Fruit fly (Drosophila melanogaster) whole organism, adult: ENCODE data around the gene CG6356.

Experiments
- CG11617 ChIP-seq: fragments of 200-800 bp; sonication (Bioruptor generic); optimal IDR thresholded peaks from 2 replicates; lab custom pipeline; 2017; ENCODE audit warnings: mild to moderate bottlenecking, missing biosample characterization, missing genetic modification reagents, missing genetic modification characterization
- CG12768 ChIP-seq: fragments of 200-800 bp; sonication (Bioruptor generic); optimal IDR thresholded peaks from 2 replicates; lab custom pipeline; 2017; ENCODE audit warnings: missing biosample characterization, missing genetic modification characterization, mild to moderate bottlenecking, moderate library complexity, missing genetic modification reagents
- CG14711 ChIP-seq: fragments of 200-800 bp; sonication (Bioruptor generic); optimal IDR thresholded peaks from 2 replicates; lab custom pipeline; 2018; ENCODE audit warnings: missing biosample characterization, mild to moderate bottlenecking, missing genetic modification characterization, moderate library complexity
- CG1620 ChIP-seq: fragments of 200-800 bp; sonication (Bioruptor generic); optimal IDR thresholded peaks from 2 replicates; lab custom pipeline; 2016; ENCODE audit warnings: missing biosample characterization, missing genetic modification characterization
- CG33017 ChIP-seq: fragments of 200-800 bp; sonication (Bioruptor generic); optimal IDR thresholded peaks from 2 replicates; lab custom pipeline; 2018; ENCODE audit warnings: missing biosample characterization, mild to moderate bottlenecking, missing genetic modification characterization, moderate library complexity
- CG5204 ChIP-seq: fragments of 200-800 bp; sonication (Bioruptor generic); optimal IDR thresholded peaks from 2 replicates; lab custom pipeline; 2016; ENCODE audit warnings: missing biosample characterization, missing genetic modification characterization
- CG7045 ChIP-seq: fragments of 200-800 bp; sonication (Bioruptor generic); optimal IDR thresholded peaks from 2 replicates; lab custom pipeline; 2017; ENCODE audit warnings: missing biosample characterization, mild to moderate bottlenecking, missing genetic modification characterization
- CG7101 ChIP-seq: fragments of 200-800 bp; sonication (Bioruptor generic); optimal IDR thresholded peaks from 2 replicates; lab custom pipeline; 2018; ENCODE audit warnings: missing biosample characterization, mild to moderate bottlenecking, missing genetic modification characterization, moderate library complexity
- Clk ChIP-seq: fragments of 200-800 bp; sonication (Bioruptor generic); optimal IDR thresholded peaks from 2 replicates; lab custom pipeline; 2017; ENCODE audit warnings: missing biosample characterization, missing genetic modification characterization
- Crg-1 ChIP-seq: fragments of 200-800 bp; sonication (Bioruptor generic); optimal IDR thresholded peaks from 2 replicates; lab custom pipeline; 2016; ENCODE audit warnings: missing biosample characterization, missing genetic modification characterization
- Hr96 ChIP-seq: fragments of 200-800 bp; sonication (Bioruptor generic); optimal IDR thresholded peaks from 2 replicates; lab custom pipeline; 2016; ENCODE audit warnings: missing biosample characterization, missing genetic modification characterization
- Mnt ChIP-seq: fragments of 200-800 bp; sonication (Bioruptor generic); optimal IDR thresholded peaks from 2 replicates; lab custom pipeline; 2016; ENCODE audit warnings: missing biosample characterization, mild to moderate bottlenecking, missing genetic modification characterization
- bab1 ChIP-seq: fragments of 200-800 bp; sonication (Bioruptor generic); optimal IDR thresholded peaks from 3 replicates; lab custom pipeline; 2019; ENCODE audit warnings: missing biosample characterization, mild to moderate bottlenecking, missing genetic modification characterization, moderate library complexity
- cic ChIP-seq: fragments of 200-800 bp; sonication (Bioruptor generic); optimal IDR thresholded peaks from 2 replicates; lab custom pipeline; 2017; ENCODE audit warnings: missing biosample characterization, mild to moderate bottlenecking, missing genetic modification characterization, moderate library complexity
- cnc ChIP-seq, 2 experiments: fragments of >200 bp; optimal IDR thresholded peaks; 2 replicates each; lab custom pipeline; 2017
- kay ChIP-seq: fragments of 200-800 bp; sonication (Bioruptor generic); peaks from one replicate; lab custom pipeline; 2016; ENCODE audit warnings: missing biosample characterization, missing genetic modification characterization, borderline replicate concordance
- ovo ChIP-seq: fragments of 200-800 bp; sonication (Bioruptor generic); optimal IDR thresholded peaks from 2 replicates; lab custom pipeline; 2016; ENCODE audit warnings: missing biosample characterization, missing genetic modification characterization
- pad ChIP-seq: fragments of 200-800 bp; sonication (Bioruptor generic); optimal IDR thresholded peaks from 3 replicates; lab custom pipeline; 2017; ENCODE audit warnings: missing biosample characterization, missing genetic modification characterization, mild to moderate bottlenecking, moderate library complexity, missing genetic modification reagents
- tj ChIP-seq: fragments of 200-800 bp; sonication (Bioruptor generic); optimal IDR thresholded peaks from 3 replicates; lab custom pipeline; 2017; ENCODE audit warnings: missing biosample characterization, mild to moderate bottlenecking, missing genetic modification characterization, moderate library complexity
- toe ChIP-seq: fragments of 200-800 bp; sonication (Bioruptor generic); optimal IDR thresholded peaks from 2 replicates; lab custom pipeline; 2016; ENCODE audit warnings: missing biosample characterization, missing genetic modification characterization

CG6356 gene

DNA sequence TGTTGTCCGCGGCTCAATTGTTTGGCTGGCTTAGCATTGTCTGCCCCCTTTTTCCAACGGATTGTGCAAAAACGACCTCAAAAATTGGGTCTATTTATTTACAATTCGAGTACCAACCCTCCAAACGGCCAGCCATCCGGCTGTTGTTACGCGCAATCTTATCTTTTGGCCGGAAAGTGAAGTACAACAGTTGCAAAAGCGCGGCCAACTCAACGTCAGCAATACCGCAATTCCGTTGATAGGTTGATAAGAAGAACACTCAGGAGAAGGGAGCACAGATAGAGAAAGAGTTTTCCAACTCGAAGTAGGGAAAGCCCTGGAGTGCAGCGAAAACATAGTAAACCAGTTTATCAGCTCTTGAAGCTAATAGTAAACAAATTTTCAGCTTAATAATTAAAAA lies 13.2 kb downstream of the CG6356 start:
- TF ChIP-seq ovo (GFP tag; lab: Kevin White, UChicago), result no peak
- TF ChIP-seq kay, result peak; percentile 89
- TF ChIP-seq cic (GFP tag; lab: Kevin White, UChicago), result peak; percentile 64
- TF ChIP-seq CG7045 (GFP tag; lab: Kevin White, UChicago), result no peak
- no peak for TF ChIP-seq CG5204 (GFP tag; lab: Kevin White, UChicago)
- no peak for TF ChIP-seq tj (GFP tag; lab: Kevin White, UChicago)
- no peak for TF ChIP-seq CG14711 (tag; lab: Kevin White, UChicago)

DNA sequence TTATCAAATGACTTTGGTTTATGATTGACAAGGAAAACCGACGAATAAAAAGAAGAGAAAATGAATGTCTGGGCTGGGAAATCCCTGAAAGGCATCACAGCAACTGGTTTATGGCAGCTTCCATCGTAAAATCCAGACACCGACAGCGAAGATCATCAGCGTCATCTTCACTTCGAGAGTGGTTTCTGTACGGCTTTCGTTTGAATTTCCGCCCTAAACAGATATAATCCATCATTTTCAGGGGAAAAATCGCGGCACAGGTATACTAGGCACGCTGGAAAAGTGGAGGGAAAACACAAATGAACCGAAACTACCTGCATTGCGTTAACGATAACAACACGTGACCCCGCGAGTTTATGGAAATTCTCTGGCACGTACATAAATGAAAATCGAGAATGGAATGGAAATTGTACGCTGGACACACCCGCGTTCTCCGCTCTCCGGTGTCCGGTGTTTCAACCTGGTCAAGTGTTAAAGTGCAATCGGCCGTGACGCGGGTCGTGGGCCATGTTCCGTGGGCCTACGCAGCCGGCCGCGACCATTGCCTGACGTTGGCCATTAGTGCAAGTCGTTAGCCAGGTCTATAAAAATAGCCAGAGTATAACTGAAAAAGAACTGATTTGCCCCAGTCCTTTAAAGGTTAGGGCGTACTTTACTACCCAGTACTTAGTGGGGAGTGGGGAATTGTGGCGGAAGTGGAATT lies 13.8 kb downstream of the CG6356 start:
- TF ChIP-seq CG33017 (tag; lab: Kevin White, UChicago) (no peak), CG11617 (no peak), toe (GFP tag; lab: Kevin White, UChicago) (no peak), Mnt (no peak), cic (GFP tag; lab: Kevin White, UChicago) (no peak)

- no peak for TF ChIP-seq Clk (GFP tag; lab: Kevin White, UChicago)
- no peak for TF ChIP-seq cnc (optimal IDR thresholded peaks at IDR 0.05; lab: Kevin White, UChicago)
- peak; percentile 21 for TF ChIP-seq CG7101 (tag; lab: Kevin White, UChicago)
- peak; percentile 23 for TF ChIP-seq CG1620 (GFP tag; lab: Kevin White, UChicago)
- peak; percentile 42 for TF ChIP-seq tj (GFP tag; lab: Kevin White, UChicago)
- peak; percentile 21 for TF ChIP-seq CG11617
- no peak for TF ChIP-seq Hr96 (GFP tag; lab: Kevin White, UChicago)
- TF ChIP-seq CG12768 (GFP tag; lab: Kevin White, UChicago), result peak; percentile 45
- TF ChIP-seq kay, result peak; percentile 81
- TF ChIP-seq CG5204 (GFP tag; lab: Kevin White, UChicago), result peak; percentile 2
- peak; percentile 11 for TF ChIP-seq Mnt
- TF ChIP-seq CG7045 (GFP tag; lab: Kevin White, UChicago), result peak; percentile 40
- peak; percentile 39 for TF ChIP-seq cic (GFP tag; lab: Kevin White, UChicago)
- TF ChIP-seq CG33017 (tag; lab: Kevin White, UChicago), result no peak
These were observed 14.8 kb downstream of the CG6356 start for dm6 chr3R:24298534-24298936.

DNA sequence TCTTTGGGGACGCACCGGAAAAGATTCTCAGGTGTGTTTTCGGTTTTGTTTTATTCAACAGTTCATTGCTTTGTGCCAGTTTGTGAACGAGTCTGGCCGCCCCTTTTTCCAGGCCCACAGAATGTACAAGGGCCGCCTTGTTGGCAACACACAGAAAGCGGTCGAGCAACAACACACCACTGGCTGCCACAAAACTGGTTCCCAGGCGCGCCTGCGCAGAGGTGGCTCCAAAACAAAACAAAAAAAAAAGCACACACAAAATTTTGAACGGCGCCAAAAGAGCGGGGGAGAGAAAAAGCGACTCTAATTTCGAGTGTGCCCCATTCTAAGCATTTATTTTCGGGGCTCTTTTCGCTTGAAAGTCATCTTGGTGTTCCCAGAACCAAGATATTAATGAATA lies 15.4 kb downstream of the CG6356 start:
- TF ChIP-seq CG5204 (GFP tag; lab: Kevin White, UChicago), result no peak

DNA sequence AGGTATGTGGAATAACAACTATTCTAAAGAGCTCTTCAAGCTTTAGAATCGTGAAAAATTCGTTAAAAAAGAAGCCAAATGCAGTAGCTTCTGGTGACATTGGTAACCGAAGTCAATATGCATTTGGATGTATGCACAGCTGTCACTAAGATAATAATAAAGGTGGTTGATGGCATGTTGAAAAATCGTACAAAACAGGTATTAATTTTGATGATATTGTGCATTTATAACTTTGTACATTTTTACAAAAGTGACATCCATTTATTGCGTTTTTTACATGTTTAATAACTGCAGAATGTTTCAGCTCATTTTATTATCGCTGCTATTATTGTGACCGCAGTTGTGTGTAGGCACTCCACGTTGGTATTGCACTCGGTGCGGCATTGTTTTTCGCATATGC lies 17.8 kb downstream of the CG6356 start:
- no peak for TF ChIP-seq ovo (GFP tag; lab: Kevin White, UChicago)
- no peak for TF ChIP-seq CG12768 (GFP tag; lab: Kevin White, UChicago)
- TF ChIP-seq cnc (optimal IDR thresholded peaks at IDR 0.05; lab: Kevin White, UChicago), result no peak
- no peak for TF ChIP-seq CG5204 (GFP tag; lab: Kevin White, UChicago)
- peak; percentile 17 for TF ChIP-seq tj (GFP tag; lab: Kevin White, UChicago)
- peak; percentile 36 for TF ChIP-seq bab1 (GFP tag; lab: Kevin White, UChicago)

DNA sequence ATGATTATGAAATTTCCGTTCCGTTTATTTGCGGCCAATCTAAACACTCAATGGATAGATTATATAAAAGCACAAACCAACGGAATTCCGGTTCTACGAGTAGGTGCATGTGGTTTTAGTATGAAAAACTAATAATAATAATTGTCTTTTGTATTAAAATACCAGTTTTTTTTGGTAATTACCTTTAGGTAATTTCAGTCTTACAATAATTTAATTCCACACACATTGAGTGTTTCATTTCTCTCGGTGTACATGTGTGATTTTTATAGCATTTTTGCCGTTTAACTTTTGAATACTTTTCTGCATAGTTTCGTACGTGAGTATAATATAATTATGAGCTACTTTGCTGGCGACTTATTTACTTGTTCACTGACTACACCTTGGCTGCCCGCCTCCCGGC lies 19.3 kb downstream of the CG6356 start:
- TF ChIP-seq bab1 (GFP tag; lab: Kevin White, UChicago) (peak; percentile 44), CG5204 (GFP tag; lab: Kevin White, UChicago) (no peak)

DNA sequence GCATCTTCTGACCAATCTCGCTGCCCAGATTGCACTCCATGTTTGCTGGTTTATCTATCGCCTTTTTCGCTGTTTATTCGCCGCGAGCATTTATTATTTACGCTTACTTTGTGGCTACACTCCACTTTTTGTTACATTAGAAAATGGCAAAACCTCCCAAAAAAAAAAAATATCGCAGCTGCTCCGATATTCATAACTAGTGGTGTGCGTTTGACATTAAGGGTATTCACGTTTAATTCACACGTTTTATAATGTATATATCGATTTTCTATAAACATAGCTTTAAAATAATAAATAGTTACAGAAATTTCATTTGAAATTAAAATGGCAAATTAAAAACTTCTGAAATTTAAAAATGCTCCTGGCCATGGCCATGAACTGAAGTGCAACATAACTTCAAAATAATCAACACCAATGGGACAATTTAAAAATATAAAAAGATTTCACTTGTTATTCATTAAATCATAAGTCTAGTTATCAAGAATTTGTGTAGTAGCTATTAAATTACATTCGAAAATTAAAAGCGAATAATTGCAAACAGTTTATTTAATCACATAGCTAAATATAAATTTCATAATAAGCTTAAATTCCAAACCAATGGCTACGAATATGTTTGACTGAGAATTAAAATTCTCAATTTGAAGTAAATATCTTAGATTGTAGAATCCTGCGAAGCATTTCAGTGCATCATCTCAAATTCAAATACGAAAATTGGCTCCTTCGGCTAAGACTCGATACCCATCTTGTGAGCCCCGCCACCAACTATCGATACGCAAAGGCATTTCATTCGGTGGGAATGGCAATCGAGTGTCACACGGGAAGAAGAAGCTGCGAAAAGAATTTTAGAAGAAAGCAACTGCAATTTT lies 34.7 kb downstream of the CG6356 start, which contains the start of the genes Nab2 and BRWD3:
Gene Nab2 (minus strand): TSS at position 203 of the 866 bp plus-strand sequence.
Gene BRWD3 (plus strand): TSS at position 784 of the 866 bp plus-strand sequence.
- no peak for TF ChIP-seq pad (GFP tag; lab: Kevin White, UChicago)
- TF ChIP-seq cnc (optimal IDR thresholded peaks at IDR 0.05; lab: Kevin White, UChicago), result no peak
- no peak for TF ChIP-seq Crg-1 (GFP tag; lab: Kevin White, UChicago)
- TF ChIP-seq Clk (GFP tag; lab: Kevin White, UChicago), result no peak
- peak; percentile 87 for TF ChIP-seq kay
- peak; percentile 20 for TF ChIP-seq Mnt
- peak; percentile 43 for TF ChIP-seq tj (GFP tag; lab: Kevin White, UChicago)
- peak; percentile 46 for TF ChIP-seq CG11617
- peak; percentile 37 for TF ChIP-seq CG12768 (GFP tag; lab: Kevin White, UChicago)
- peak; percentile 9 for TF ChIP-seq Hr96 (GFP tag; lab: Kevin White, UChicago)
- TF ChIP-seq CG7045 (GFP tag; lab: Kevin White, UChicago), result peak; percentile 52
- peak; percentile 43 for TF ChIP-seq CG1620 (GFP tag; lab: Kevin White, UChicago)
- TF ChIP-seq CG5204 (GFP tag; lab: Kevin White, UChicago), result no peak
- peak; percentile 16 for TF ChIP-seq bab1 (GFP tag; lab: Kevin White, UChicago)
- peak; percentile 79 for TF ChIP-seq toe (GFP tag; lab: Kevin White, UChicago)
- TF ChIP-seq CG14711 (tag; lab: Kevin White, UChicago), result no peak
- TF ChIP-seq CG33017 (tag; lab: Kevin White, UChicago), result no peak
- TF ChIP-seq cic (GFP tag; lab: Kevin White, UChicago), result no peak
- peak; percentile 62 for TF ChIP-seq CG7101 (tag; lab: Kevin White, UChicago)
- no peak for TF ChIP-seq ovo (GFP tag; lab: Kevin White, UChicago)
